Fruit fly (Drosophila melanogaster) Kc167 (cell line): ENCODE data around the gene CG31404.

Experiments used
- psq ChIP-seq: fragments of >200 bp; optimal IDR thresholded peaks from 2 replicates; lab custom pipeline; 2017; ENCODE audit warnings: missing external identifiers
- ttk ChIP-seq: sonication (Bioruptor generic); optimal IDR thresholded peaks from 2 replicates; lab custom pipeline; 2017; ENCODE audit warnings: missing external identifiers

dm6 chr3R:19332553-19332952 lies 43.3 kb downstream of the CG31404 start:
- TF ChIP-seq psq (lab: Kevin White, UChicago) (no peak), ttk (lab: Kevin White, UChicago) (no peak)
